Worm (Caenorhabditis elegans): Measurements from ENCODE around the gene frpr-7.
"Not testable (repeated sequence)": the region's sequence is repeated elsewhere in the genome, so short reads cannot be mapped to it uniquely, and the experiment has no call there.

frpr-7 gene

DNA sequence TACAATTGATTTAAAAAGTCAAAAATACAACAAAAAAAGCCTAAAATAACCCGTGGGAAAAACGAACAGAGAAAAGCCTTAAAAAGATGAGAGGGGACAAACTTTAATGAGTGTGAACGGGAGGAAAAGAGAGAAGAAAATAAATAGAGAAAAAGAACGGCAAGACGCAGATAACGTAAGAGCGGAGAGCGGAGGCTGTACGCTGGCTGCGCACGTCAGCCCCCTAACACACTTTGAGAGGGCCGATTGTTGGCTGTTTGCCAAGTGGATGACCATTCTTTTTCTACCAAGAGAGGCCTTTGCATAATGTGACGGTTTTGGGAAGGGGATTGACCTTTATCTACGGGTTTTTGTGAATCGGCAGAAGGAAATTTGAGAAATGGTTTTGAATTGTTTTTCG lies 17.5 kb downstream of the frpr-7 start (continued):
- no peak for TF ChIP-seq efl-3 (GFP tag; optimal IDR thresholded peaks at IDR 0.05)
- TF ChIP-seq unc-86 (tag; optimal IDR thresholded peaks at IDR 0.05): no peak
- no peak for TF ChIP-seq nhr-237 (tag; optimal IDR thresholded peaks at IDR 0.05)
- TF ChIP-seq F16B12.6 (tag; optimal IDR thresholded peaks at IDR 0.05): no peak
- TF ChIP-seq lin-14 (GFP tag; optimal IDR thresholded peaks at IDR 0.05): peak; percentile 74
- TF ChIP-seq nhr-84 (tag; optimal IDR thresholded peaks at IDR 0.05): no peak
- peak; percentile 24 for TF ChIP-seq blmp-1 (tag; optimal IDR thresholded peaks at IDR 0.05)
- TF ChIP-seq fkh-4 (tag; optimal IDR thresholded peaks at IDR 0.05; ENCODE audit: borderline replicate concordance): no peak
- no peak for TF ChIP-seq nhr-11 (tag; optimal IDR thresholded peaks at IDR 0.05)
- TF ChIP-seq ztf-4 (tag; optimal IDR thresholded peaks at IDR 0.05): no peak
- TF ChIP-seq lin-39 (tag; optimal IDR thresholded peaks at IDR 0.05): no peak
- no peak for TF ChIP-seq fkh-10 (GFP tag; optimal IDR thresholded peaks at IDR 0.05)
- no peak for TF ChIP-seq vab-15 (tag; optimal IDR thresholded peaks at IDR 0.05)
- TF ChIP-seq C04F5.9 (tag; optimal IDR thresholded peaks at IDR 0.05): no peak
- no peak for TF ChIP-seq sptf-1 (tag; optimal IDR thresholded peaks at IDR 0.05)
- TF ChIP-seq unc-62 (GFP tag; optimal IDR thresholded peaks at IDR 0.05): no peak
- no peak for TF ChIP-seq nhr-77 (tag; optimal IDR thresholded peaks at IDR 0.05)
- TF ChIP-seq ceh-88 (GFP tag; IDR thresholded peaks at IDR 0.05): no peak
- no peak for TF ChIP-seq egl-13 (tag; optimal IDR thresholded peaks at IDR 0.05)
- TF ChIP-seq efl-1 (optimal IDR thresholded peaks at IDR 0.05): no peak
- peak in 1 of 2 experiments; percentile 83 for TF ChIP-seq efl-1 (GFP tag; optimal IDR thresholded peaks at IDR 0.05 in 1 of 2)
- peak in 1 of 3 experiments; percentile 12 for TF ChIP-seq ceh-82 (tag; optimal IDR thresholded peaks at IDR 0.05)
- no peak for TF ChIP-seq pax-3 (tag; optimal IDR thresholded peaks at IDR 0.05)
- TF ChIP-seq lsy-2 (tag; optimal IDR thresholded peaks at IDR 0.05): no peak
- no peak for TF ChIP-seq hlh-4 (tag; optimal IDR thresholded peaks at IDR 0.05)
- peak; percentile 16 for TF ChIP-seq nhr-85 (tag)
- no peak for TF ChIP-seq lin-35 (GFP tag; optimal IDR thresholded peaks at IDR 0.05)
- no peak for TF ChIP-seq ceh-90 (tag; optimal IDR thresholded peaks at IDR 0.05)
- no peak for TF ChIP-seq nhr-90 (tag; optimal IDR thresholded peaks at IDR 0.05; ENCODE audit: poor library complexity)
- TF ChIP-seq elt-3 (tag; optimal IDR thresholded peaks at IDR 0.05): no peak
- TF ChIP-seq fkh-8 (tag; optimal IDR thresholded peaks at IDR 0.05): no peak
- TF ChIP-seq mab-9 (GFP tag; IDR thresholded peaks at IDR 0.05): no peak
- no peak for TF ChIP-seq jun-1 (tag; optimal IDR thresholded peaks at IDR 0.05)

DNA sequence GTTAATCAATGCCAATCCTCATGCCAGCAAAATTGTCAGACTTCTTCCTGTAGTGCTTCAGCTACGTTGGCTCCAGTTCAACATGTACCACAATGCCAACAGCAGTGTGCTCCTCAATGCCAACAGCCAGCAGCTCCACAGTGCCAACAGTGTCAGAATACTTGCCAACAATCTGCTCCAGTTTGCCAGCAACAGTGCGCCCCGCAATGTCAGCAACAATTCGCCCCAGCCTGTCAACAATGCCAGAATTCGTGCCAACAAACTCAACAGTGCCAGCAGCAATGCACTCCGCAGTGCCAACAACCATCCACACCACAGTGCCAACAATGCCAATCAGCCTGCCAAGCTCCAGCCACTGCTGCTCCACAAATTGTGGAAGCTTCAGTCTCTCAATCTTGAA lies 25.9 kb downstream of the frpr-7 start:
- TF ChIP-seq ets-5 (GFP tag; IDR thresholded peaks at IDR 0.05) (no peak), elt-2 (tag; optimal IDR thresholded peaks at IDR 0.05) (no peak), isw-1 (GFP tag; IDR thresholded peaks at IDR 0.05) (no peak), nhr-76 (tag; optimal IDR thresholded peaks at IDR 0.05) (no peak)

DNA sequence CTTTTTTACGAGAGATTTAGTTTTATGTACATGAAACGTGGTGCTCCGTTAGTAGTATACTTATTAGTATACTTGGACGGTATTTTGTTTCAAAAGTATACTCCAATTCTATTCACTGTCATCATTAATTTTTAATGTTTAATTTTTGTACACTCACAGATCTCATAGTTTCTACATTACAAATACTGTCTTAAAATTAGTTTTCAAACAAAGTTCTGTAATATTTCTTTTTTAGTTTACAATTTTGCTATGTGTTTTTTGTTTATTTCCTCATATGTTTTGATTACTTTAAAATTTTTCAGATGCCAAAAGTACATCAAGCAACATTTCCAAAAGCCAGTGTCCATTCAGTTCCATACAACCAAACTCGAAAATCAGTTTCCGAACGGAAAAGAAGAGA lies 28.9 kb downstream of the frpr-7 start, which contains the start of gene hlh-28:
TSS of gene hlh-28 (plus strand) at position 301 of the 400 bp plus-strand sequence.
- not testable (repeated sequence) for TF ChIP-seq C16A3.4 (tag; optimal IDR thresholded peaks at IDR 0.05); elt-2 (tag; optimal IDR thresholded peaks at IDR 0.05); fkh-4 (tag; optimal IDR thresholded peaks at IDR 0.05; ENCODE audit: borderline replicate concordance)

DNA sequence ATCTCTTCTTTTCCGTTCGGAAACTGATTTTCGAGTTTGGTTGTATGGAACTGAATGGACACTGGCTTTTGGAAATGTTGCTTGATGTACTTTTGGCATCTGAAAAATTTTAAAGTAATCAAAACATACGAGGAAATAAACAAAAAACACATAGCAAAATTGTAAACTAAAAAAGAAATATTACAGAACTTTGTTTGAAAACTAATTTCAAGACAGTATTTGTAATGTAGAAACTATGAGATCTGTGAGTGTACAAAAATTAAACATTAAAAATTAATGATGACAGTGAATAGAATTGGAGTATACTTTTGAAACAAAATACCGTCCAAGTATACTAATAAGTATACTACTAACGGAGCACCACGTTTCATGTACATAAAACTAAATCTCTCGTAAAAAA lies 31.1 kb downstream of the frpr-7 start, which contains the start of gene hlh-29:
TSS of gene hlh-29 (minus strand) at position 101 of the 400 bp plus-strand sequence.
- TF ChIP-seq ets-5 (GFP tag; IDR thresholded peaks at IDR 0.05); nhr-76 (tag; optimal IDR thresholded peaks at IDR 0.05); dpl-1 (GFP tag; optimal IDR thresholded peaks at IDR 0.05): not testable (repeated sequence)
